Worm (Caenorhabditis elegans) whole organism, L3 larva: ENCODE measurements around the gene mec-15.
"Not testable (repeated sequence)": the region's sequence is repeated elsewhere in the genome, so short reads cannot be mapped to it uniquely, and the experiment has no call there.

Source experiments
- R02D3.7 ChIP-seq: fragments of 150-350 bp; optimal IDR thresholded peaks from 2 replicates; lab custom pipeline; 2014; ENCODE audit warnings: missing biosample characterization, missing genetic modification characterization
- ama-1 ChIP-seq: fragments of 150-350 bp; optimal IDR thresholded peaks from 2 replicates; lab custom pipeline; 2018
- ceh-16 ChIP-seq: sonication (generic microtip); optimal IDR thresholded peaks from 2 replicates; lab custom pipeline; 2017; ENCODE audit warnings: missing biosample characterization, missing genetic modification characterization
- ceh-82 ChIP-seq: fragments of 150-350 bp; optimal IDR thresholded peaks from 2 replicates; lab custom pipeline; 2014; ENCODE audit warnings: missing biosample characterization, missing genetic modification characterization
- ceh-9 ChIP-seq: sonication (generic microtip); optimal IDR thresholded peaks from 2 replicates; lab custom pipeline; 2018; ENCODE audit warnings: missing biosample characterization, missing genetic modification characterization
- daf-12 ChIP-seq: fragments of 150-350 bp; optimal IDR thresholded peaks from 2 replicates; lab custom pipeline; 2014; ENCODE audit warnings: missing biosample characterization, missing genetic modification reagents, missing genetic modification characterization
- egl-27 ChIP-seq: sonication (generic microtip); optimal IDR thresholded peaks from 4 replicates; lab custom pipeline; 2017; ENCODE audit warnings: missing biosample characterization, missing genetic modification reagents, missing genetic modification characterization
- egl-5 ChIP-seq: fragments of 150-350 bp; optimal IDR thresholded peaks from 2 replicates; lab custom pipeline; 2017; ENCODE audit warnings: missing biosample characterization, missing genetic modification reagents, missing genetic modification characterization, inconsistent platforms
- elt-1 ChIP-seq: fragments of 150-350 bp; optimal IDR thresholded peaks from 2 replicates; lab custom pipeline; 2014; ENCODE audit warnings: missing biosample characterization, missing genetic modification characterization
- elt-2 ChIP-seq: sonication (generic microtip); optimal IDR thresholded peaks from 2 replicates; lab custom pipeline; 2016; ENCODE audit warnings: missing genetic modification reagents, mild to moderate bottlenecking, missing genetic modification characterization, missing compliant biosample characterization
- elt-3 ChIP-seq, 3 experiments: fragments of 150-350 bp in 1 of 3; sonication (generic microtip) in 2 of 3; optimal IDR thresholded peaks; 2 replicates in 2 of 3; 4 replicates in 1 of 3; lab custom pipeline; 2014 to 2017; ENCODE audit warnings: missing biosample characterization in 3 of 3, missing genetic modification characterization in 3 of 3
- eor-1 ChIP-seq, 2 experiments: fragments of 150-350 bp; optimal IDR thresholded peaks; 2 replicates each; lab custom pipeline; 2014 to 2018; ENCODE audit warnings: missing biosample characterization in 2 of 2, missing genetic modification characterization in 2 of 2
- fkh-2 ChIP-seq: fragments of 150-350 bp; optimal IDR thresholded peaks from 2 replicates; lab custom pipeline; 2014; ENCODE audit warnings: missing biosample characterization, missing genetic modification reagents, missing genetic modification characterization
- fos-1 ChIP-seq: fragments of 150-350 bp; optimal IDR thresholded peaks from 2 replicates; lab custom pipeline; 2014; ENCODE audit warnings: missing biosample characterization, missing genetic modification characterization
- lin-39 ChIP-seq: fragments of 150-350 bp; optimal IDR thresholded peaks from 2 replicates; lab custom pipeline; 2018; ENCODE audit warnings: missing biosample characterization, missing genetic modification reagents, missing genetic modification characterization
- lsy-12 ChIP-seq: sonication (generic microtip); optimal IDR thresholded peaks from 2 replicates; lab custom pipeline; 2016; ENCODE audit warnings: mild to moderate bottlenecking, missing genetic modification characterization, missing compliant biosample characterization
- mml-1 ChIP-seq: fragments of 150-350 bp; sonication (generic microtip); optimal IDR thresholded peaks from 3 replicates; lab custom pipeline; 2014; ENCODE audit warnings: missing biosample characterization, missing genetic modification characterization
- nhr-11 ChIP-seq: fragments of 150-350 bp; optimal IDR thresholded peaks from 2 replicates; lab custom pipeline; 2014; ENCODE audit warnings: missing biosample characterization, missing genetic modification characterization
- nhr-12 ChIP-seq: fragments of 150-350 bp; optimal IDR thresholded peaks from 2 replicates; lab custom pipeline; 2014; ENCODE audit warnings: missing biosample characterization, missing genetic modification characterization
- nhr-23 ChIP-seq: fragments of 150-350 bp; optimal IDR thresholded peaks from 2 replicates; lab custom pipeline; 2014; ENCODE audit warnings: missing biosample characterization, missing genetic modification reagents, missing genetic modification characterization
- nhr-237 ChIP-seq: fragments of 150-350 bp; optimal IDR thresholded peaks from 2 replicates; lab custom pipeline; 2014; ENCODE audit warnings: missing biosample characterization, missing genetic modification characterization
- nhr-28 ChIP-seq: fragments of 150-350 bp; optimal IDR thresholded peaks from 2 replicates; lab custom pipeline; 2014; ENCODE audit warnings: missing biosample characterization, missing genetic modification characterization
- nhr-43 ChIP-seq: sonication (generic microtip); optimal IDR thresholded peaks from 2 replicates; lab custom pipeline; 2016; ENCODE audit warnings: mild to moderate bottlenecking, missing genetic modification characterization, missing compliant biosample characterization; ENCODE audit not compliant: poor library complexity, severe bottlenecking
- nhr-67 ChIP-seq: fragments of 150-350 bp; optimal IDR thresholded peaks from 2 replicates; lab custom pipeline; 2014; ENCODE audit warnings: missing biosample characterization, missing genetic modification characterization
- nhr-76 ChIP-seq: fragments of 150-350 bp; sonication (generic microtip); optimal IDR thresholded peaks from 5 replicates; lab custom pipeline; 2014; ENCODE audit warnings: missing biosample characterization, missing genetic modification characterization
- pqm-1 ChIP-seq: fragments of 150-350 bp; optimal IDR thresholded peaks from 2 replicates; lab custom pipeline; 2017; ENCODE audit warnings: missing biosample characterization, missing genetic modification characterization, inconsistent platforms
- sea-2 ChIP-seq: fragments of 150-350 bp; sonication (generic microtip); optimal IDR thresholded peaks from 4 replicates; lab custom pipeline; 2014; ENCODE audit warnings: missing biosample characterization, missing genetic modification reagents, missing genetic modification characterization
- tbx-2 ChIP-seq: sonication (generic microtip); optimal IDR thresholded peaks from 2 replicates; lab custom pipeline; 2016; ENCODE audit warnings: mild to moderate bottlenecking, missing genetic modification characterization, missing compliant biosample characterization
- unc-39 ChIP-seq: sonication (generic microtip); optimal IDR thresholded peaks from 4 replicates; lab custom pipeline; 2017; ENCODE audit warnings: missing biosample characterization, missing genetic modification characterization
- unc-62 ChIP-seq: fragments of 150-350 bp; sonication (generic microtip); optimal IDR thresholded peaks from 4 replicates; lab custom pipeline; 2014; ENCODE audit warnings: missing biosample characterization, missing genetic modification reagents, missing genetic modification characterization
- zag-1 ChIP-seq: fragments of 150-350 bp; optimal IDR thresholded peaks from 2 replicates; lab custom pipeline; 2014; ENCODE audit warnings: missing biosample characterization, missing genetic modification characterization
- ztf-4 ChIP-seq: fragments of 150-350 bp; optimal IDR thresholded peaks from 2 replicates; lab custom pipeline; 2014; ENCODE audit warnings: missing biosample characterization, missing genetic modification characterization

The mec-15 gene

DNA sequence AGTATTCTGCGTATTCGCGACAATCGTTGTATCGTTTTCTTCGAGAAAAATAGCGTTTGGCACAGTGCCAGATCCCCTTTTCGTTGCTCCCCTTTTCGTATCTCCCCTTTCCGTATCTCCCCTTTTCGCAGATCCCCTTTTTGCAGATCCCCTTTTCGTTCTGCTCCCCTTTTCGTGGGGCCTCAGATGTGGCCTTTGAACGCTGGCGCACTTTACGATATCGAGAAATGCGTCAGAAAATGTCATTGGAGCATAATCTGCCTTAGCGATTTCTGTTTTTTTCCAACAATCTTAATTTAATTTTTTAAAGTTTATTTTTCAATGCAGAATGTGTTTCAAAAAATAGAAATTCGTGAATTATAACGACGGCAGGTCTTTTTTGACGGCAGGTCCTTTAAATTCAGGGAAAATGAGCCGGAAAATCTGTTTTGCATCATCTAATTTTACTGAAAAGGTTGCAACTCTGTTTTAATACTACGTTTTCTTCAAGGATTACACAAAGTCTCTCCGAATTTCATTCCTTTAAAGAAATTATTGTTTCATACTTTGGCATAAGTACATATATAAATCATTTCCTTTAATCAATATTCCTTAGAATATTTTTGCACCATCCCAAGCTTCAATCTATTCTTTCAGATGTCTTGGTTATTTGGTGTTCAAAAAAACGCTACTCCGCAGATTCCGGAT, 9.0 kb upstream of the mec-15 start, which contains the start of gene atad-3 (continued):
- peak; percentile 43 for TF ChIP-seq egl-27 (tag; lab: Kevin White, UChicago)
- no peak for TF ChIP-seq fkh-2 (tag; lab: Kevin White, UChicago)
- peak; percentile 6 for TF ChIP-seq unc-62 (GFP tag; lab: Kevin White, UChicago)
- no peak for TF ChIP-seq nhr-76 (tag; lab: Kevin White, UChicago)
- no peak for TF ChIP-seq nhr-12 (tag; lab: Kevin White, UChicago)
- TF ChIP-seq ceh-16 (tag; lab: Kevin White, UChicago): no peak
- TF ChIP-seq pqm-1 (tag; lab: Kevin White, UChicago): peak; percentile 26
- TF ChIP-seq R02D3.7 (tag; lab: Kevin White, UChicago): peak; percentile 77
- peak; percentile 67 for TF ChIP-seq ceh-82 (tag; lab: Kevin White, UChicago)
- no peak for TF ChIP-seq ztf-4 (tag; lab: Kevin White, UChicago)
- TF ChIP-seq lin-39 (tag; lab: Kevin White, UChicago): peak; percentile 55
- no peak for TF ChIP-seq nhr-237 (tag; lab: Kevin White, UChicago)
- TF ChIP-seq eor-1 (tag; optimal IDR thresholded peaks at IDR 0.05; lab: Kevin White, UChicago): no peak
- TF ChIP-seq ama-1 (lab: Kevin White, UChicago): no peak
- TF ChIP-seq elt-3 (tag; optimal IDR thresholded peaks at IDR 0.05; lab: Kevin White, UChicago): no peak
- peak; percentile 82 for TF ChIP-seq lsy-12 (tag; lab: Kevin White, UChicago)
- no peak for TF ChIP-seq sea-2 (GFP tag; lab: Kevin White, UChicago)
- TF ChIP-seq nhr-67 (tag; lab: Kevin White, UChicago): no peak
- peak; percentile 93 for TF ChIP-seq nhr-11 (tag; lab: Kevin White, UChicago)
- peak; percentile 2 for TF ChIP-seq elt-1 (tag; lab: Kevin White, UChicago)
- peak; percentile 83 for TF ChIP-seq nhr-23 (tag; lab: Kevin White, UChicago)
- no peak for TF ChIP-seq ceh-9

- not testable (repeated sequence) for TF ChIP-seq unc-62 (GFP tag; lab: Kevin White, UChicago); ceh-82 (tag; lab: Kevin White, UChicago); nhr-23 (tag; lab: Kevin White, UChicago)
Observed at ce11 chrII:10247594-10248283, 8.2 kb upstream of the mec-15 start, which contains the start of gene nrde-2. nrde-2 (minus strand) TSS chrII:10247638.

ce11 chrII:10247154-10247553, 7.7 kb upstream of the mec-15 start:
- TF ChIP-seq mml-1: no peak
- no peak for TF ChIP-seq nhr-28 (tag; lab: Kevin White, UChicago)
- TF ChIP-seq ama-1 (lab: Kevin White, UChicago): no peak
- TF ChIP-seq elt-1 (tag; lab: Kevin White, UChicago): no peak
- no peak for TF ChIP-seq daf-12 (tag; lab: Kevin White, UChicago)
- TF ChIP-seq elt-2 (tag; lab: Kevin White, UChicago): no peak
- TF ChIP-seq nhr-76 (tag; lab: Kevin White, UChicago): no peak
- TF ChIP-seq unc-62 (GFP tag; lab: Kevin White, UChicago): no peak
- TF ChIP-seq nhr-43 (tag; lab: Kevin White, UChicago): no peak
- no peak for TF ChIP-seq lin-39 (tag; lab: Kevin White, UChicago)
- no peak for TF ChIP-seq fos-1 (tag; lab: Kevin White, UChicago)
- TF ChIP-seq elt-3 (tag; optimal IDR thresholded peaks at IDR 0.05; lab: Kevin White, UChicago): no peak
- no peak for TF ChIP-seq sea-2 (GFP tag; lab: Kevin White, UChicago)
- no peak for TF ChIP-seq fkh-2 (tag; lab: Kevin White, UChicago)
- TF ChIP-seq egl-5 (tag; lab: Kevin White, UChicago): no peak

ce11 chrII:10245612-10246011, 6.1 kb upstream of the mec-15 start:
- no peak for TF ChIP-seq tbx-2 (tag; lab: Kevin White, UChicago)
- TF ChIP-seq zag-1 (tag; lab: Kevin White, UChicago): no peak
- no peak for TF ChIP-seq unc-39 (tag; lab: Kevin White, UChicago)
- no peak for TF ChIP-seq nhr-28 (tag; lab: Kevin White, UChicago)
